Worm (Caenorhabditis elegans): ENCODE results near the gene C50F7.6.

C50F7.6 gene

DNA sequence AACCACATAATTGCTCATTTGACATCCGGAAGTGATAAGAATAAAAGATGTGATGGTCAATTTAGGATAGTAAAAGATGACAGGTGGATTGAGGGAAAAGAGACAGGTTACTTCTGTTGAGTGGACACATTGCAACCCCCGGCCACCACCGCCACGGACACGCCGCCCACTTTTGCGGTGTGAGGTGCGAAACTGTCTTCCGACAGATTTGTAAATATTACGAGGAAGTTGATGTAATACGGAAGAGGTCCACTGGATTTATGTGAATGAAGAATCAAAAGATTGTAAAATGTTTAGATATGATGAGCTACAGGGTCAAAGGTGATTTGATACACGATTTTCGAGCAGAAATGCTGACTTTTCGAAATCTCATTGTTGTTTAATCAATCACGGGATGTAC lies 50.1 kb downstream of the C50F7.6 start, which contains the start of gene C08G9.2:
Gene C08G9.2 (minus strand): TSS at position 101 of the 400 bp plus-strand sequence.
- TF ChIP-seq F13C5.2 (tag; optimal IDR thresholded peaks at IDR 0.05) (no peak), tbx-37 (GFP tag; conservative IDR thresholded peaks at IDR 0.05) (no peak), ceh-36 (tag; optimal IDR thresholded peaks at IDR 0.05) (no peak), ets-7 (tag; optimal IDR thresholded peaks at IDR 0.05) (no peak), hmg-4 (GFP tag; optimal IDR thresholded peaks at IDR 0.05) (no peak), tbx-11 (GFP tag; IDR thresholded peaks at IDR 0.05) (no peak), tra-4 (tag; optimal IDR thresholded peaks at IDR 0.05) (no peak), flt-1 (GFP tag; IDR thresholded peaks at IDR 0.05) (no peak), aly-1 (tag; optimal IDR thresholded peaks at IDR 0.05) (no peak), pes-1 (GFP tag; IDR thresholded peaks at IDR 0.05) (no peak), scrt-1 (GFP tag; IDR thresholded peaks at IDR 0.05) (no peak), ama-1 (optimal IDR thresholded peaks at IDR 0.05) (no peak), sea-1 (GFP tag; conservative IDR thresholded peaks at IDR 0.05) (no peak), ceh-13 (GFP tag; optimal IDR thresholded peaks at IDR 0.05) (no peak)
